Worm (Caenorhabditis elegans): ENCODE data around the gene F41G4.7.

- TF ChIP-seq zag-1 (tag; optimal IDR thresholded peaks at IDR 0.05) (no peak), nhr-11 (tag; optimal IDR thresholded peaks at IDR 0.05) (no peak), lin-39 (tag; optimal IDR thresholded peaks at IDR 0.05) (no peak), fos-1 (tag; optimal IDR thresholded peaks at IDR 0.05) (no peak), lin-11 (tag; optimal IDR thresholded peaks at IDR 0.05) (no peak), unc-62 (GFP tag; optimal IDR thresholded peaks at IDR 0.05) (no peak), nhr-12 (tag; optimal IDR thresholded peaks at IDR 0.05) (no peak)
These were observed 37.6 kb downstream of the F41G4.7 start for ce11 chrX:16798621-16799020.
